Worm (Caenorhabditis elegans) whole organism, L4/young adult: Measurements from ENCODE around the gene mdt-9.
A peak's percentile ranks its signal among the peaks of the same experiment; 100 is the strongest.

ENCODE experiments used
- W03F9.2 ChIP-seq: fragments of 150-350 bp; optimal IDR thresholded peaks from 2 replicates; lab custom pipeline; 2014; ENCODE audit warnings: missing biosample characterization, missing genetic modification characterization
- dao-5 ChIP-seq: sonication (generic microtip); optimal IDR thresholded peaks from 2 replicates; lab custom pipeline; 2016; ENCODE audit warnings: missing genotype, missing genetic modification characterization, moderate library complexity, missing compliant biosample characterization
- him-1 ChIP-seq: sonication (generic microtip); optimal IDR thresholded peaks from 2 replicates; lab custom pipeline; 2016; ENCODE audit warnings: missing genotype, missing genetic modification reagents, missing genetic modification characterization, missing compliant biosample characterization

Gene mdt-9

DNA sequence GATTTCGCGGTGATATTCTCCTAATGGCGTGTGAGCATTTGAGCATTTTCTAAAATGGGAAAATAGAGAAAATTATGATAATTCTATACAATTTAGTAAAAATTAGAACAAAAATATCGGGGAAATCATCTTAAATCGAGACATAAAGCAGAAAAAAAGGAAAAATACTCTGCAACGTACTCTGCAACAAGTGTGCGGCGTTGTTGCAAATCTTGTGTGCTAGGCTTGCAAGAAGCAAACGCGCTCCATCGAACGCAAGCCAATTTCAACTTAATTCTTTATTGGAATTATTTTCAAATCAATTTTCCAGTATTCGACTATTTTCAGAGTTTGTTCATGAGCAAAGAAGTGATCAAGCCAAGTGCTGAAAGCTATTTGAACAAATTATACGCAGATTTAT, at the start of gene mdt-9, which contains the start of the genes Y62E10A.20 and Y62E10A.23:
mdt-9 (plus strand) TSS at position 338 of the 400 bp plus-strand sequence.
Y62E10A.20 (minus strand) TSS at position 49 of the 400 bp plus-strand sequence.
Y62E10A.23 (plus strand) TSS at position 282 of the 400 bp plus-strand sequence.
- TF ChIP-seq dao-5 (tag; lab: Kevin White, UChicago) (no peak), W03F9.2 (tag; lab: Kevin White, UChicago) (peak; percentile 85), him-1 (peak; percentile 22)

DNA sequence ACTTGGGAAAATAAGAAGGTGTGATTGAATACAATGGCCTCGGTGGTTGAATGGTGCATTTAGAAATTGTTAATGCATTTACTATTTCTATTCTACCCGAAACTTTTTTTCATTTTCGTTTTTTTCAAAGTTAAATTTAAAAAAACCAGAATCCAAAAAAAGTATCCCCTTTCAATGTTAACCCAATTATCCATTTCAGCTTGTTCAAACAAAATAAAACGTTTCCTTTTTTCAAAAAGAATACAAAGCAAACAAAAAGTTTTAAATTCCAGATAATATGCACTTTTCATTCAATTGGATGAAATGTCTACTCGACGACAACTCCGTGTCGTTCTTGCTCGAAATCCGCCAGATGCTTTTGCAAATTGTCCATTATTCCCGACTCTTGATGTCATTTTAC, 43.6 kb upstream of the mdt-9 start, which contains the start of gene W02A2.5:
W02A2.5 (plus strand) TSS at position 301 of the 400 bp plus-strand sequence.
- TF ChIP-seq dao-5 (tag; lab: Kevin White, UChicago) (no peak), him-1 (no peak), W03F9.2 (tag; lab: Kevin White, UChicago) (no peak)

DNA sequence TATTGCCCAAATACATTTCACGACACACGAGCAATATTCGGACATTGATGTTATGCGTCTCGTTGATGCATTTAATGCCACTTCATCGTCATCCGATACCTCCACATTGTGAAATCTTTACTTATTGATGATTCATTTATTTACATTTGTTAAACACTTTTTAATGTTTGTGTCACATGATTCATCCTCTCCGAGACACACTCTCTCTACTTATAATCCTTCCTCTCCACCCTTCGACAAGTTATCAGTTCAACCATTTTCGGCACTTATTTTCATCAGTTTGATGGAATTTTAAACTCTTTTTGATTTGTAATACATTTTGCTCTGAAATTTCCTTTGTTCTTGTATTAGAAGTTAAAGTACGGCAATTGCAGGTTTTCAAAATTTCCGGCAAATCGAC, 40.1 kb upstream of the mdt-9 start:
- TF ChIP-seq him-1 = no peak

DNA sequence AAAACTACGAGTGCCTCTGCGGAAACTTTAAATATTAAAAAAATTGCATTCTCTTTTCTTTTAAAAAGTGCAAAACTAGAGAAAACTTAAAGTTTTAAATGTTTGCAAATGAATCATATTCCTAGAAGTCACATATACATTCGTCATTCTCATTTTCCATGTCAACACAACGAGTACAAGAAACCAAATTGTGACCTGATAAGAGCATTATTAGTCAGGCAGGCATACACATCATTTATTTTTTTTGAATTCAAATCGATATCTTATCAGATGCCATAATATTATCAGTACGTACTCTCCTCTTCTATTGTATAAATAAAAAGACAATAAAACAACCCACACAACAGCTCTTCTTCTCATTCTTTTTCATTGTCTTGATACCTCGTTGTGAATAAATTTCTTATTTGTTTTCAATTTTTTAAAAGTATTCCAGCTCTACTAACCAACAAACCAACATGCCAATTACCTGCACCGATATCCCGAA, 38.9 kb upstream of the mdt-9 start, which contains the start of gene W02A2.9:
W02A2.9 (plus strand) TSS at position 434 of the 484 bp plus-strand sequence.
- no peak for TF ChIP-seq W03F9.2 (tag; lab: Kevin White, UChicago)
- no peak for TF ChIP-seq dao-5 (tag; lab: Kevin White, UChicago)
- TF ChIP-seq him-1 = no peak

DNA sequence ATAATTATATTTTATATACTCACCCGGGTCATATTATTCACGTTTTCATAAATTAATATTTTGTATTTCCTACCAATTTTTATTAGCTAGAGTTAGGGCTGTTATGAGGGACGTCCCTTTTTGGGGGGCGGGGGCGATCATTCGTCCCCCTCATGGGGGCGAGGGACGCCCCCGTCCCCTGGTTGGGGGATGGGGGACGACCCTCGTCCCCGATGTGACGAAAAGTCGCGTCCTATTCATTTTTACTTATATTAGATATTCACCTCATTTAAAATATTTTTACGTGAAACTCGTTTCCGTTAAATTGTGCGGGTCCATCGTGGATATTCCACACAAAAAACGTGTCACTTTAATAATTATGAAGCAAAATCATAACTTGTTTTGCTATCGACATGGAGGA, 37.6 kb upstream of the mdt-9 start, which contains the start of gene W02A2.12:
W02A2.12 (minus strand) TSS at position 240 of the 400 bp plus-strand sequence.
- no peak for TF ChIP-seq W03F9.2 (tag; lab: Kevin White, UChicago)
- no peak for TF ChIP-seq him-1
- TF ChIP-seq dao-5 (tag; lab: Kevin White, UChicago) = no peak

DNA sequence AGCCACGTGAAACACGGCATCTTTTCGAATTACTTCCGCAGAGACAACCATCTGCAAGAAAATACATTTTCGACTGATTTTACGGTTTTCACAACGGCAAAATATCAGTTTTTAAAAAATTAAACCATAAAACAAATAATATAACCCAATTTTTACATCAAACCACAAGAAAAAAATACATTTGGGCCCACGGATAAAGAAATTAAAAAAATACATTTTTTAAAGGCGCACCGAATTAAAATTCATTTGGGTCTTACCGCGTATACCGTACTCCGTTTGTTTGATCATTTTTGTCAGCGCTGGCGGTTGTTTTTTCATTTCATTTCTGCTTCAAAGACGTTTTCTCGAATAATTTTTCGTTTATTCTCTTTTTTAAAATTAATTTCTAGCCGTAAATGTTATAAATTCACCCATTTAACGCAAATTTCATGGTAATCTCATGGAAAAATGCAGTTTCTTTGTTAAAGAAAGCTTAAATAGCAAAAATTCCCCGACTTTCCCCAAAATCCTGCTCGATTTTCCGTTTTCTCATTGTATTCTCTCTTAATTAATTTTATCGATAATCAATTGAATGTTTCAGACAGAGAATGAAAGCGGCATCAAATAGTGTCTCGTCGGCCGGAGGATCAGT, 32.9 kb upstream of the mdt-9 start, which contains the start of the genes rec-8 and mex-5:
rec-8 (minus strand) TSS at position 51 of the 631 bp plus-strand sequence.
mex-5 (plus strand) TSS at position 581 of the 631 bp plus-strand sequence.
- no peak for TF ChIP-seq dao-5 (tag; lab: Kevin White, UChicago)
- TF ChIP-seq W03F9.2 (tag; lab: Kevin White, UChicago) = peak; percentile 27

DNA sequence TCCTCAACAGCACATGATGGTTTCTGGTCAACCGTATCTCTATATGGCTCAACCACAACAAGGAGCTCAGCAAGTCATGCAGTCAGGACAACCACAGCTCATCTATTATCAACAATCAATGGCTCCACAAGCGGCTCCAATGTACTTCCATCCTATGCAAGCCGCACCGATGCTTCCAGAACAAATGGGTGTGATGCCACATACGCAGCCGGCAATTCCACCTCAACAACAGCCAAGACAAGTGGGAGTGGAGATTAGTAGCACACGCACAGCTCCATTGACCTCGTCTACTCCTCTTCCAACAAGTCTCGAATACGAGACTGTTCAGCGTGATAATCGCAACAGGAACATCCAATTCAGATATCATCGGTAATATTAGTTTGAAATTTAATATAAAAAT, 32.1 kb upstream of the mdt-9 start:
- TF ChIP-seq W03F9.2 (tag; lab: Kevin White, UChicago) = no peak
- TF ChIP-seq dao-5 (tag; lab: Kevin White, UChicago) = no peak
- no peak for TF ChIP-seq him-1

DNA sequence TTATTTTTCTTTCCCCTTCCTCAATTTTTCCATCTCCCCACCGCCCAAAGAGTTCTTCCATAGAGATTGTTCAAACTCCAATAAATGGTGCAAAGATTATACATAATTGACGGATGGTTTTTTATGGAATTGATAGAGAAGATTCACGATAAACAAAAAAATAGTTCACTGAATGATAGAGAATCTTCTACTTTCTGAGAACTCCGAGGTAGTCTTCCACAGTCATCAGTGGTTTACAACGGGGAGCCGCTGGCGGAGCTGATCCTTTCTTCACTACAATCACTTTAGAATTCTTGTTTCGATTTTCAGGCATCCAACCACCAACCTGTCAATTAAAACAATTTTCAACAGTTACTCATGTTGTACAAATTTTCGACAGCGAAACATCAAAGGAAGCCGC, 30.2 kb upstream of the mdt-9 start:
- no peak for TF ChIP-seq W03F9.2 (tag; lab: Kevin White, UChicago)
- TF ChIP-seq dao-5 (tag; lab: Kevin White, UChicago) = no peak
- no peak for TF ChIP-seq him-1

DNA sequence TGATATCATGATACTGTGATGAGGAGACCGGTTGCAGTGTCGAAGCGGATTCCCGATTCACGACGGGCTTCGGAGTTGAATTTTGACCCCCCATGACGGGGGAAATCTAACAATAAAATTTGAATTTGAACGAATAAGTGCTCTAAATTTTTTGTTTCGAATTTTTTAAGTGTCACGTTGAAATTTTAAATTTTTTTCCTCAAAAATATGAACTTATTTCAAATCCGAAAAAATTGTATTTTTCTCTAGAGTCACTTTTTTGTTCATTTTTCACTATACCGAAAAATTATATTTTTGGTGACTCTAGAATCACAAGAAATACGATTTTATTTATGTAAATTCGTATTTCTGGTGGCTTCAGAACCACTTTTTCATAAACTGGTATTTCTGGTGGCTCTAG, 27.7 kb upstream of the mdt-9 start, which contains the start of gene W02A2.8:
W02A2.8 (minus strand) TSS at position 101 of the 400 bp plus-strand sequence.
- TF ChIP-seq W03F9.2 (tag; lab: Kevin White, UChicago) (no peak), dao-5 (tag; lab: Kevin White, UChicago) (no peak), him-1 (no peak)

DNA sequence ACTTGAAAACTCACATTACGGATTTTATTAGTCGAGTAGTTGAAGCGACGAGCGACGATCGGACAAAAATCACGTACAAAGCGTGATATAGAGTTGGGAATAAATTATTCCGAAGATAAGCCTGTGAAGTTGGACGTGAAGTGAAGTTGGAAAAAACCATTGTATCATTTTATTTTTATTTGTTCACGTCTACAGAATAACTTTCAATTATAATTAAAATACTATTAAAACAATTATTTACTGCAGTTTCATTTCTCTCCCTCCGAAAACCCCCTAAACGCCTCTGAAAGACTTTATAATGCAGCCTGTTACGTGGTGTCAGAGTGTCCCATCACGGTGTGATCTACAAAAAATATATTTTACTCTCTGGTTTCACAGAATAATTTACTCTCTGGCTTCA, 26.0 kb upstream of the mdt-9 start, which contains the start of gene Y62E10A.3:
Y62E10A.3 (minus strand) TSS at position 101 of the 400 bp plus-strand sequence.
- TF ChIP-seq him-1 (no peak), W03F9.2 (tag; lab: Kevin White, UChicago) (no peak), dao-5 (tag; lab: Kevin White, UChicago) (no peak)

DNA sequence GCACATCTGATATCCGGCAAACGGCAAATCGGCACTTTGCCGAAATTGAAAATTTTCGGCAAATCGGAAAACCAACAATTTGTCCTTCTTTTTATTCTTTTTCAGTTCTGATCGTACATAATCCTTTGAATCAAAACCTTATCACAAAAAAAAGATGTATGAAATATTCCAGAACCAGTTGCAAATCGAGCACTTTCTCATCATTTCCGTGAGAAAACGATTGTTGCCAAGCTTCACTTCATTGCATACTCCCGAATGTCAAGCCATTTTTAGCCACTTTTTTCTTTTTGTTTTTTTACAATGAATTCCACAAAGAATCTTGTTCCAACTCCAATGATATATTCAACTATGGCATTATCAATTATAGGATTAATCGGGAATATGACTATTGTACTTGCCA, 21.3 kb upstream of the mdt-9 start, which contains the start of gene srsx-25:
srsx-25 (plus strand) TSS at position 301 of the 400 bp plus-strand sequence.
- TF ChIP-seq dao-5 (tag; lab: Kevin White, UChicago) (no peak), him-1 (no peak), W03F9.2 (tag; lab: Kevin White, UChicago) (no peak)

DNA sequence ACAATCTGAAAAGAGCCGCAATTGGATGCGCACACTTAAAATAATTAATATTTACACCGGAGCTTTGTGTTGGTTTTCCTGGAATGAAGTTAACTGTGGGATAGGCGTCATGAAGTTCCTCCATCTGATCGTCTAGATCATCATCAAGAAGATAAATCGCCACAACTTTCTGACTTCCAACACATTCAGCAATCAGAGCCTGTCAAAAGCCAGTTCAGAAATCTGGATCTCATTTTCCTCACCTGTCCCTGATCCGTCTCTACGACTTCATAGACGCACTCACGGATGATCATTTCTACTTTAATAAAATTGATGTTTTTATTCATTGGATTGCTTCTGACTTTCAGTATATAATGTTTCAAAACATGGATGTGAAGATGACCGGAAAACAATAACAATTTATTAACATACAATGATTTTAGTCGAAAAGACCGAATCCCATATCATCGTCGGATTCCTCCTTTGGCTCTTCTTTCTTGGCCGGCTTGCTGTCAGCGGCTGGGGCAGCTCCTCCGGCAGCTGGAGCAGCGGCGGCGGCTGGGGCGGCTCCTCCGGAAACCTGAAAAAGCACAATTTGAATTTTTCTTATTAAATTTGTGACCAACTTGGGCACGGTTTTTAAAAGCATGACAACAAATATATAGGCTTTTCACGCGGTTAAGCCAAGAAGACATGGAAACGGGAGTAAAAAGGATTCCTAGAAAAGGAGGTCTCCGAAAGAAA, 16.9 kb upstream of the mdt-9 start, which contains the start of gene agt-1:
agt-1 (minus strand) TSS at position 293 of the 723 bp plus-strand sequence.
- TF ChIP-seq W03F9.2 (tag; lab: Kevin White, UChicago) (no peak), him-1 (no peak), dao-5 (tag; lab: Kevin White, UChicago) (no peak)

DNA sequence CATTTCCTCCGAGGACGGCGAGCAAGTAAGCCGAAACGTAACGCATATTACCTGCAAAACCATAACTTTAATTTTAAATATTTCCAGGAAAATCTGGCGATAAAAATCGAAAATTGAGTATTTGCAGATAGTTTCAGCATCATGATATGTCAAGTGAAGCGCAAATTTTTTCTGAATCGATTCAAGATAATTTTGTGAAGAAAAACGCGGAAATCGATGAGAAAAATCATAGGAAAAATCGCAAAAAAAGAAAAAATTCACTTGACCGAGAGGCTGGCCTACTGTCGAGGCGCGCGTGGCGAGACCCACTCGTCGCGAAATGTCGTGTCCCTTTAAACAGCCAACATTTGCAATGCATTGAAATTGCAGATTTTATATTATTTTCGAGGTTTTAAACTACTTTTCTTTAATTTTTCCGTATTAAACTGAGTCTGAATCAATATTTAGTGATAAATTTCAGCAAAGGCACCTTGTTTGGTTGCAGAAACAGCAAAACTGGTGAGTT, 15.9 kb upstream of the mdt-9 start, which contains the start of the genes rla-2, popl-7 and Y62E10A.24:
rla-2 (minus strand) TSS at position 51 of the 505 bp plus-strand sequence.
popl-7 (plus strand) TSS at position 455 of the 505 bp plus-strand sequence.
Y62E10A.24 (plus strand) TSS at position 476 of the 505 bp plus-strand sequence.
- no peak for TF ChIP-seq him-1
- no peak for TF ChIP-seq dao-5 (tag; lab: Kevin White, UChicago)
- TF ChIP-seq W03F9.2 (tag; lab: Kevin White, UChicago) = no peak
